Worm (Caenorhabditis elegans): ENCODE results near the gene F25B5.6.

DNA sequence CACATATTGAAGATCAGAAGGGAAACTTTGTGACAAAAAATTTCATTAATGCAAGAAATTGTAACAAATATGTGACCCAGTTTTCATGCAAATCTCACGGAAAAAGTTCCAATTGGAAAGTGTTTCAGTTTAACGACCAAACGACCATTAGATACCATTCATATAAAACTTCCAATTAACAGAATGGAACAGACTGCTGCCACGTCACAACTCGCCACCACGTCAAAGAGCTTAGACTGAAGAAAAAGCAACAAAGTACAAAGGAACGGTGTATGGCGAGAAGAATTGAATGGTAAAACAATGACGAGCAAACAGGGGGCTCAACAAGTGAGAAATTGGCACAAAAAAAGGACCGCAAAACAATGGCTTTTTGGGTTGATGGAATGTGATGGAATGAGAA is 36.8 kb upstream of the F25B5.6 start, which contains the start of gene T04C9.3:
- TF ChIP-seq ztf-4 (tag; optimal IDR thresholded peaks at IDR 0.05) (no peak), unc-62 (GFP tag; optimal IDR thresholded peaks at IDR 0.05) (no peak), mdl-1 (tag; optimal IDR thresholded peaks at IDR 0.05) (no peak), nhr-76 (tag; optimal IDR thresholded peaks at IDR 0.05) (no peak), skn-1 (tag; optimal IDR thresholded peaks at IDR 0.05) (no peak), fos-1 (tag; optimal IDR thresholded peaks at IDR 0.05) (no peak), nhr-25 (tag; optimal IDR thresholded peaks at IDR 0.05) (no peak), fkh-2 (tag; optimal IDR thresholded peaks at IDR 0.05) (no peak), jun-1 (tag; optimal IDR thresholded peaks at IDR 0.05) (no peak), elt-3 (tag; optimal IDR thresholded peaks at IDR 0.05) (no peak), aly-2 (tag; optimal IDR thresholded peaks at IDR 0.05) (no peak), nhr-11 (tag; optimal IDR thresholded peaks at IDR 0.05) (no peak), nhr-23 (tag; optimal IDR thresholded peaks at IDR 0.05) (no peak)

Measured in whole organism, L3 larva.